Fruit fly (Drosophila melanogaster) whole organism, wandering third instar larva: ENCODE results near the gene Cpr64Aa.
A peak's percentile ranks its signal among the peaks of the same experiment; 100 is the strongest.

Experiments
- Abd-B ChIP-seq: fragments of >200 bp; optimal IDR thresholded peaks from 2 replicates; lab custom pipeline; 2017; ENCODE audit warnings: missing biosample characterization, missing genetic modification characterization
- OdsH ChIP-seq: fragments of 200-800 bp; sonication (Bioruptor generic); optimal IDR thresholded peaks from 2 replicates; lab custom pipeline; 2016; ENCODE audit warnings: missing biosample characterization, mild to moderate bottlenecking, missing genetic modification characterization
- h ChIP-seq: fragments of 200-800 bp; sonication (Bioruptor generic); optimal IDR thresholded peaks from 3 replicates; lab custom pipeline; 2016; ENCODE audit warnings: missing biosample characterization, mild to moderate bottlenecking, missing genetic modification characterization
- pan ChIP-seq: fragments of >200 bp; optimal IDR thresholded peaks from 2 replicates; lab custom pipeline; 2017

dm6 chr3L:4227164-4227563, 18.2 kb upstream of the Cpr64Aa start, which contains the start of gene CG46460:
- peak; percentile 31 for TF ChIP-seq h (GFP tag; lab: Kevin White, UChicago)
- no peak for TF ChIP-seq OdsH (GFP tag; lab: Kevin White, UChicago)
- no peak for TF ChIP-seq Abd-B (GFP tag; lab: Kevin White, UChicago)
- no peak for TF ChIP-seq pan
